Worm (Caenorhabditis elegans): ENCODE measurements around the gene math-41.

ce11 chrII:1819944-1820570 is 4.4 kb upstream of the math-41 start, which contains the start of gene fbxc-19:
- TF ChIP-seq pha-4 (tag; optimal IDR thresholded peaks at IDR 0.05) (no peak), fkh-6 (tag; optimal IDR thresholded peaks at IDR 0.05) (no peak)
